Fruit fly (Drosophila melanogaster) whole organism, embryonic: ENCODE results near the gene CG2691.

Experiments used
- Abd-B ChIP-seq: fragments of 200-800 bp; sonication (Bioruptor generic); optimal IDR thresholded peaks from 2 replicates; lab custom pipeline; 2018; ENCODE audit warnings: missing biosample characterization, mild to moderate bottlenecking, missing genetic modification characterization, moderate library complexity
- CG10462 ChIP-seq: fragments of 200-800 bp; sonication (Bioruptor generic); optimal IDR thresholded peaks from 2 replicates; lab custom pipeline; 2016; ENCODE audit warnings: missing biosample characterization, missing genetic modification characterization
- CG10543 ChIP-seq: fragments of 200-800 bp; sonication (Bioruptor generic); optimal IDR thresholded peaks from 3 replicates; lab custom pipeline; 2017; ENCODE audit warnings: missing biosample characterization, mild to moderate bottlenecking, missing genetic modification characterization, moderate library complexity
- CG12071 ChIP-seq: fragments of 200-800 bp; sonication (Bioruptor generic); optimal IDR thresholded peaks from 3 replicates; lab custom pipeline; 2018; ENCODE audit warnings: missing biosample characterization, mild to moderate bottlenecking, missing genetic modification characterization
- CG12942 ChIP-seq: fragments of 200-800 bp; sonication (Bioruptor generic); optimal IDR thresholded peaks from 3 replicates; lab custom pipeline; 2016; ENCODE audit warnings: missing biosample characterization, missing genetic modification characterization
- CG13894 ChIP-seq: fragments of 200-800 bp; sonication (Bioruptor generic); optimal IDR thresholded peaks from 3 replicates; lab custom pipeline; 2018; ENCODE audit warnings: missing biosample characterization, mild to moderate bottlenecking, missing genetic modification characterization, moderate library complexity
- CG1529 ChIP-seq: fragments of 200-800 bp; sonication (Bioruptor generic); optimal IDR thresholded peaks from 3 replicates; lab custom pipeline; 2018; ENCODE audit warnings: missing biosample characterization, missing genetic modification characterization
- CG15514 ChIP-seq: fragments of 200-800 bp; sonication (Bioruptor generic); optimal IDR thresholded peaks from 3 replicates; lab custom pipeline; 2017; ENCODE audit warnings: missing biosample characterization, missing genetic modification characterization, mild to moderate bottlenecking, moderate library complexity, missing genetic modification reagents
- CG17359 ChIP-seq: fragments of 200-800 bp; sonication (Bioruptor generic); optimal IDR thresholded peaks from 3 replicates; lab custom pipeline; 2018; ENCODE audit warnings: missing biosample characterization, mild to moderate bottlenecking, missing genetic modification characterization, moderate library complexity
- CG17568 ChIP-seq: fragments of 200-800 bp; sonication (Bioruptor generic); optimal IDR thresholded peaks from 2 replicates; lab custom pipeline; 2018; ENCODE audit warnings: missing biosample characterization, mild to moderate bottlenecking, missing genetic modification characterization, moderate library complexity
- CG17802 ChIP-seq: fragments of 200-800 bp; sonication (Bioruptor generic); optimal IDR thresholded peaks from 2 replicates; lab custom pipeline; 2018; ENCODE audit warnings: missing biosample characterization, mild to moderate bottlenecking, missing genetic modification characterization, moderate library complexity
- CG2120 ChIP-seq: fragments of 200-800 bp; sonication (Bioruptor generic); optimal IDR thresholded peaks from 3 replicates; lab custom pipeline; 2016; ENCODE audit warnings: missing biosample characterization, missing genetic modification characterization
- CG33213 ChIP-seq: fragments of 200-800 bp; sonication (Bioruptor generic); optimal IDR thresholded peaks from 3 replicates; lab custom pipeline; 2016; ENCODE audit warnings: missing biosample characterization, missing genetic modification characterization
- CG7839 ChIP-seq: fragments of 200-800 bp; sonication (Bioruptor generic); optimal IDR thresholded peaks from 3 replicates; lab custom pipeline; 2018; ENCODE audit warnings: missing biosample characterization, mild to moderate bottlenecking, missing genetic modification characterization, moderate library complexity
- CG7928 ChIP-seq: fragments of 200-800 bp; sonication (Bioruptor generic); optimal IDR thresholded peaks from 2 replicates; lab custom pipeline; 2017; ENCODE audit warnings: missing biosample characterization, mild to moderate bottlenecking, missing genetic modification characterization
- CG8944 ChIP-seq: fragments of 200-800 bp; sonication (Bioruptor generic); optimal IDR thresholded peaks from 3 replicates; lab custom pipeline; 2016; ENCODE audit warnings: missing biosample characterization, missing genetic modification characterization
- CG9215 ChIP-seq: fragments of 200-800 bp; sonication (Bioruptor generic); IDR thresholded peaks from 2 replicates; pipeline ENCODE4 v1.3.6; 2022; ENCODE audit warnings: missing biosample characterization, missing genetic modification characterization
- CG9609 ChIP-seq: fragments of 200-800 bp; sonication (Bioruptor generic); optimal IDR thresholded peaks from 3 replicates; lab custom pipeline; 2016; ENCODE audit warnings: missing biosample characterization, missing genetic modification characterization
- Chrac-16 ChIP-seq: fragments of 200-800 bp; sonication (Bioruptor generic); optimal IDR thresholded peaks from 3 replicates; lab custom pipeline; 2016; ENCODE audit warnings: missing biosample characterization, missing genetic modification characterization
- CkIIα-i1 ChIP-seq: fragments of 200-800 bp; sonication (Bioruptor generic); IDR thresholded peaks from 2 replicates; pipeline ENCODE4 v1.3.6; 2022; ENCODE audit warnings: missing biosample characterization, missing genetic modification characterization
- Dip3 ChIP-seq: fragments of 200-800 bp; sonication (Bioruptor generic); optimal IDR thresholded peaks from 3 replicates; lab custom pipeline; 2016; ENCODE audit warnings: missing biosample characterization, missing genetic modification characterization
- Drgx ChIP-seq: fragments of 200-800 bp; sonication (Bioruptor generic); IDR thresholded peaks from 2 replicates; pipeline ENCODE4 v1.3.6; 2022; ENCODE audit warnings: missing biosample characterization, missing genetic modification characterization
- Fer1 ChIP-seq: fragments of 200-800 bp; sonication (Bioruptor generic); optimal IDR thresholded peaks from 2 replicates; lab custom pipeline; 2017; ENCODE audit warnings: missing biosample characterization, mild to moderate bottlenecking, missing genetic modification characterization
- Fer3 ChIP-seq: fragments of 200-800 bp; sonication (Bioruptor generic); optimal IDR thresholded peaks from 2 replicates; lab custom pipeline; 2018; ENCODE audit warnings: missing biosample characterization, mild to moderate bottlenecking, missing genetic modification characterization, moderate library complexity
- HmgZ ChIP-seq: fragments of 200-800 bp; sonication (Bioruptor generic); optimal IDR thresholded peaks from 2 replicates; lab custom pipeline; 2018; ENCODE audit warnings: missing biosample characterization, mild to moderate bottlenecking, missing genetic modification characterization
- Hmr ChIP-seq: fragments of 200-800 bp; sonication (Bioruptor generic); optimal IDR thresholded peaks from 3 replicates; lab custom pipeline; 2017; ENCODE audit warnings: mild to moderate bottlenecking, missing biosample characterization, missing genetic modification reagents, missing genetic modification characterization
- Lhr ChIP-seq: fragments of 200-800 bp; sonication (Bioruptor generic); optimal IDR thresholded peaks from 3 replicates; lab custom pipeline; 2017; ENCODE audit warnings: mild to moderate bottlenecking, missing biosample characterization, missing genetic modification reagents, missing genetic modification characterization
- Meics ChIP-seq: fragments of 200-800 bp; sonication (Bioruptor generic); optimal IDR thresholded peaks from 2 replicates; lab custom pipeline; 2017; ENCODE audit warnings: missing biosample characterization, mild to moderate bottlenecking, missing genetic modification characterization
- Ptx1 ChIP-seq: fragments of 200-800 bp; sonication (Bioruptor generic); IDR thresholded peaks from 2 replicates; pipeline ENCODE4 v1.3.6; 2022; ENCODE audit warnings: missing biosample characterization, missing genetic modification characterization
- Sox100B ChIP-seq: fragments of 200-800 bp; sonication (Bioruptor generic); optimal IDR thresholded peaks from 3 replicates; lab custom pipeline; 2018; ENCODE audit warnings: missing biosample characterization, mild to moderate bottlenecking, missing genetic modification characterization
- Trl ChIP-seq, 3 experiments: fragments of >200 bp in 2 of 3; fragments of 200-800 bp in 1 of 3; sonication (Bioruptor generic) in 1 of 3; optimal IDR thresholded peaks; 2 replicates in 1 of 3; 3 replicates in 2 of 3; lab custom pipeline; 2016 to 2017; ENCODE audit warnings: missing biosample characterization in 1 of 3, missing genetic modification characterization in 1 of 3
- br ChIP-seq: fragments of >200 bp; optimal IDR thresholded peaks from 2 replicates; lab custom pipeline; 2017
- cas ChIP-seq: fragments of 200-800 bp; sonication (Bioruptor generic); IDR thresholded peaks from 2 replicates; pipeline ENCODE4 v1.3.6; 2022; ENCODE audit warnings: missing biosample characterization, missing genetic modification characterization
- crp ChIP-seq, 2 experiments: fragments of 200-800 bp; sonication (Bioruptor generic); optimal IDR thresholded peaks; 2 replicates in 1 of 2; 3 replicates in 1 of 2; lab custom pipeline; 2017; ENCODE audit warnings: missing biosample characterization in 2 of 2, missing genetic modification characterization in 2 of 2, mild to moderate bottlenecking in 1 of 2, moderate library complexity in 1 of 2
- dan ChIP-seq: fragments of 200-800 bp; sonication (Bioruptor generic); IDR thresholded peaks from 2 replicates; pipeline ENCODE4 v1.3.6; 2022; ENCODE audit warnings: missing biosample characterization, missing genetic modification characterization
- eyg ChIP-seq: fragments of 200-800 bp; sonication (Bioruptor generic); optimal IDR thresholded peaks from 3 replicates; lab custom pipeline; 2016; ENCODE audit warnings: missing biosample characterization, missing genetic modification characterization
- gt ChIP-seq: fragments of 200-800 bp; sonication (Bioruptor generic); IDR thresholded peaks from 2 replicates; pipeline ENCODE4 v1.3.6; 2022; ENCODE audit warnings: missing biosample characterization, missing genetic modification characterization
- h ChIP-seq: fragments of >200 bp; optimal IDR thresholded peaks from 2 replicates; lab custom pipeline; 2017
- her ChIP-seq: fragments of 200-800 bp; sonication (Bioruptor generic); optimal IDR thresholded peaks from 2 replicates; lab custom pipeline; 2016; ENCODE audit warnings: missing biosample characterization, missing genetic modification characterization
- jigr1 ChIP-seq: fragments of 200-800 bp; sonication (Bioruptor generic); IDR thresholded peaks from 3 replicates; pipeline ENCODE4 v1.3.6; 2022; ENCODE audit warnings: missing biosample characterization, missing genetic modification characterization
- knrl ChIP-seq: fragments of 200-800 bp; sonication (Bioruptor generic); IDR thresholded peaks from 3 replicates; pipeline ENCODE4 v1.3.6; 2022; ENCODE audit warnings: missing biosample characterization, missing genetic modification characterization; ENCODE audit not compliant: partially characterized antibody
- lbe ChIP-seq: fragments of 200-800 bp; sonication (Bioruptor generic); optimal IDR thresholded peaks from 2 replicates; lab custom pipeline; 2016; ENCODE audit warnings: missing biosample characterization, mild to moderate bottlenecking, missing genetic modification characterization
- nerfin-1 ChIP-seq: fragments of 200-800 bp; sonication (Bioruptor generic); optimal IDR thresholded peaks from 3 replicates; lab custom pipeline; 2019; ENCODE audit warnings: missing biosample characterization, mild to moderate bottlenecking, missing genetic modification characterization, moderate library complexity
- nmo ChIP-seq: fragments of 200-800 bp; sonication (Bioruptor generic); optimal IDR thresholded peaks from 2 replicates; lab custom pipeline; 2018; ENCODE audit warnings: missing biosample characterization, mild to moderate bottlenecking, missing genetic modification characterization, moderate library complexity
- p53 ChIP-seq: fragments of 200-800 bp; sonication (Bioruptor generic); optimal IDR thresholded peaks from 2 replicates; lab custom pipeline; 2016; ENCODE audit warnings: missing biosample characterization, missing genetic modification characterization
- phol ChIP-seq: fragments of 200-800 bp; sonication (Bioruptor generic); optimal IDR thresholded peaks from 3 replicates; lab custom pipeline; 2018; ENCODE audit warnings: missing biosample characterization, mild to moderate bottlenecking, missing genetic modification characterization, moderate library complexity
- sob ChIP-seq: fragments of 200-800 bp; sonication (Bioruptor generic); IDR thresholded peaks from 2 replicates; pipeline ENCODE4 v1.3.6; 2022; ENCODE audit warnings: missing biosample characterization, missing genetic modification characterization
- sqz ChIP-seq: fragments of 200-800 bp; sonication (Bioruptor generic); optimal IDR thresholded peaks from 3 replicates; lab custom pipeline; 2018; ENCODE audit warnings: missing biosample characterization, mild to moderate bottlenecking, missing genetic modification characterization
- tx ChIP-seq: fragments of 200-800 bp; sonication (Bioruptor generic); optimal IDR thresholded peaks from 2 replicates; lab custom pipeline; 2016; ENCODE audit warnings: missing biosample characterization, missing genetic modification characterization
- zen ChIP-seq: fragments of 200-800 bp; sonication (Bioruptor generic); optimal IDR thresholded peaks from 3 replicates; lab custom pipeline; 2018; ENCODE audit warnings: missing biosample characterization, mild to moderate bottlenecking, missing genetic modification characterization, moderate library complexity

The CG2691 gene

DNA sequence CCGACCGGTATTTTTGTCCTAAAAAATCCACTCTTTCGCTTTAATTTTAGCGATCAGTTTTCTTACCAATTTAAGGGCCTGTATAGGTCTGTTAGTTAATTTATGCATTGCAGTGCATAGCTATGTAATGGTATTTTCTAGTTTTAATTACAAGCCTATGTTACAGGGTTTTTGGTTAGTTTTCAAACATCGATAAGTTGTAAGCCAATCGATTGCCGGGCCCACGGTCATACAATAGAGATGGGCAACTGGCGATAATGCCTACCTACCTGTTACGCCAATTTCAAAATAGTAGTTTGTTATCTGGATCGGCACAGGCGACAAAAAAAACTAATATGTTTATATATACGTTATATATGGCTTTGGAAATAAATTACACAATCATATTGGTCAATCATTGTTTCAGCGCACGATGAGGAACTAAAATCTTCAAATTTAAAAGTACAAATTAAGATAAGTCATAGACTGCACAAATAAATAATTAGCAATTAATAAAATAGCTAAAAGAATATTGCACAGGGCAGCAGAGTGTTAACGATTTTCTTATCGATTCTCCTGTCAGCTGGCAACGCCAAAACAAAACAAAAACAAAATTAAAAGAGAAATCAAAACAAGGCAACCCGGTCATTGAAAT, 7.7 kb downstream of the CG2691 start, which contains the start of the genes tth and Tango2 (continued):
- TF ChIP-seq CG8944 (GFP tag; lab: Kevin White, UChicago) (peak; percentile 52), CG17359 (tag; lab: Kevin White, UChicago) (peak; percentile 61), gt (GFP tag; lab: Robert Waterston, UW) (no peak), Lhr (peak; percentile 7), CkIIα-i1 (GFP tag; lab: Robert Waterston, UW) (no peak), CG2120 (peak; percentile 91), Fer1 (GFP tag; lab: Kevin White, UChicago) (peak; percentile 70), nmo (GFP tag; lab: Kevin White, UChicago) (peak; percentile 83), Ptx1 (GFP tag; lab: Robert Waterston, UW) (peak; percentile 77), jigr1 (GFP tag; lab: Robert Waterston, UW) (no peak), dan (GFP tag; lab: Robert Waterston, UW) (no peak), CG1529 (GFP tag; lab: Kevin White, UChicago) (no peak), CG10462 (GFP tag; lab: Kevin White, UChicago) (peak; percentile 58), cas (GFP tag; lab: Robert Waterston, UW) (0 out of 2 replicates have a peak, but pooled peaks have one; percentile 47), Trl (optimal IDR thresholded peaks at IDR 0.05; lab: Kevin White, UChicago) (no peak), Trl (GFP tag; optimal IDR thresholded peaks at IDR 0.05; lab: Kevin White, UChicago) (peak; percentile 68), Meics (GFP tag; lab: Kevin White, UChicago) (peak; percentile 79), Abd-B (peak; percentile 67), CG9215 (GFP tag; lab: Robert Waterston, UW) (peak; percentile 57), sqz (GFP tag; lab: Kevin White, UChicago) (peak; percentile 2), eyg (GFP tag; lab: Kevin White, UChicago) (no peak), CG13894 (no peak), HmgZ (tag; lab: Kevin White, UChicago) (peak; percentile 59), tx (GFP tag; lab: Kevin White, UChicago) (peak; percentile 45), CG17802 (tag; lab: Kevin White, UChicago) (peak; percentile 9), Hmr (GFP tag; lab: Kevin White, UChicago) (peak; percentile 76), knrl (GFP tag; lab: Robert Waterston, UW) (peak; percentile 69), crp (GFP tag; optimal IDR thresholded peaks at IDR 0.05; lab: Kevin White, UChicago) (peak in 1 of 2 experiments; percentile 38), CG15514 (peak; percentile 29), nerfin-1 (tag; lab: Kevin White, UChicago) (peak; percentile 68), Sox100B (no peak), p53 (GFP tag; lab: Kevin White, UChicago) (no peak), her (GFP tag; lab: Kevin White, UChicago) (no peak), Dip3 (GFP tag; lab: Kevin White, UChicago) (peak; percentile 66), CG33213 (GFP tag; lab: Kevin White, UChicago) (no peak), h (lab: Kevin White, UChicago) (no peak), CG12942 (peak; percentile 41), sob (GFP tag; lab: Robert Waterston, UW) (peak; percentile 75), br (no peak), CG17568 (GFP tag; lab: Kevin White, UChicago) (no peak), CG12071 (GFP tag; lab: Kevin White, UChicago) (no peak), CG10543 (GFP tag; lab: Kevin White, UChicago) (peak; percentile 66), CG9609 (GFP tag; lab: Kevin White, UChicago) (peak; percentile 49), phol (tag; lab: Kevin White, UChicago) (peak; percentile 61), CG7928 (GFP tag; lab: Kevin White, UChicago) (peak; percentile 44), zen (peak; percentile 63), Drgx (GFP tag; lab: Robert Waterston, UW) (peak; percentile 63), lbe (peak; percentile 60), CG7839 (tag; lab: Kevin White, UChicago) (peak; percentile 80), Fer3 (peak; percentile 76), Chrac-16 (GFP tag; lab: Kevin White, UChicago) (peak; percentile 60)
